Worm (Caenorhabditis elegans) whole organism, L4/young adult: ENCODE data around the gene unc-71.

Source experiments
- W03F9.2 ChIP-seq: fragments of 150-350 bp; optimal IDR thresholded peaks from 2 replicates; lab custom pipeline; 2014; ENCODE audit warnings: missing biosample characterization, missing genetic modification characterization
- dao-5 ChIP-seq: sonication (generic microtip); optimal IDR thresholded peaks from 2 replicates; lab custom pipeline; 2016; ENCODE audit warnings: missing genotype, missing genetic modification characterization, moderate library complexity, missing compliant biosample characterization
- him-1 ChIP-seq: sonication (generic microtip); optimal IDR thresholded peaks from 2 replicates; lab custom pipeline; 2016; ENCODE audit warnings: missing genotype, missing genetic modification reagents, missing genetic modification characterization, missing compliant biosample characterization

DNA sequence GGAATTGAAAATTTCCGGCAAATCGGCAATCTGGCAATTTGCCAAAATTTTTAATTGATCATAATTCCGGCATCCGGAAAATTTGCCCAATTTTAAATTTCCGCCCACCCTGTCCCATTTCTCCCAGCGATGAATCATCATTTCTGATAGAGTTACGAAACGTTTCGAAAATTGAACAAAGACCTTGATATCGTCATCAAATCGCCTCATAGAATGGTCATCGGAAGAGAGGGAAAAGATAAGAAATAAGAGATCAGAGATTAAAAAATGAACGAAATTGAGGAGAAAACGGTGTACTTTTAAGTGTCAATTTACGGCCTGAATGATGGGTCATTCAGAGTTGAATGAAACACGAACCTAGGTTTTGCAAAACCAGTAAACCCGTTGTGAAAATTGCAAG is 43.9 kb downstream of the unc-71 start:
- no peak for TF ChIP-seq him-1 (tag; lab: Kevin White, UChicago)
- no peak for TF ChIP-seq dao-5 (tag; lab: Kevin White, UChicago)
- TF ChIP-seq W03F9.2 (tag; lab: Kevin White, UChicago): no peak
